Fruit fly (Drosophila melanogaster) whole organism, embryonic: ENCODE results near the gene Tim9b.

Source experiments
- Atf-2 ChIP-seq: fragments of 200-800 bp; sonication (Bioruptor generic); optimal IDR thresholded peaks from 2 replicates; lab custom pipeline; 2016; ENCODE audit warnings: missing biosample characterization, missing genetic modification characterization
- CG10274 ChIP-seq: fragments of 200-800 bp; sonication (Bioruptor generic); optimal IDR thresholded peaks from 3 replicates; lab custom pipeline; 2017; ENCODE audit warnings: missing biosample characterization, mild to moderate bottlenecking, missing genetic modification characterization
- CG10543 ChIP-seq: fragments of 200-800 bp; sonication (Bioruptor generic); optimal IDR thresholded peaks from 3 replicates; lab custom pipeline; 2017; ENCODE audit warnings: missing biosample characterization, mild to moderate bottlenecking, missing genetic modification characterization, moderate library complexity
- CG11504 ChIP-seq: fragments of 200-800 bp; sonication (Bioruptor generic); optimal IDR thresholded peaks from 3 replicates; lab custom pipeline; 2019; ENCODE audit warnings: missing biosample characterization, mild to moderate bottlenecking, missing genetic modification characterization, moderate library complexity
- CG12659 ChIP-seq: fragments of 200-800 bp; sonication (Bioruptor generic); optimal IDR thresholded peaks from 3 replicates; lab custom pipeline; 2017; ENCODE audit warnings: mild to moderate bottlenecking, missing biosample characterization, missing genetic modification reagents, missing genetic modification characterization
- CG13775 ChIP-seq: fragments of 200-800 bp; sonication (Bioruptor generic); optimal IDR thresholded peaks from 3 replicates; lab custom pipeline; 2017; ENCODE audit warnings: missing biosample characterization, mild to moderate bottlenecking, missing genetic modification characterization
- CG1602 ChIP-seq: fragments of 200-800 bp; sonication (Bioruptor generic); optimal IDR thresholded peaks from 3 replicates; lab custom pipeline; 2016; ENCODE audit warnings: missing biosample characterization, missing genetic modification characterization
- CG17186 ChIP-seq: fragments of 200-800 bp; sonication (Bioruptor generic); optimal IDR thresholded peaks from 3 replicates; lab custom pipeline; 2017; ENCODE audit warnings: missing biosample characterization, missing genetic modification reagents, missing genetic modification characterization
- CG32532 ChIP-seq: fragments of 200-800 bp; sonication (Bioruptor generic); IDR thresholded peaks from 2 replicates; pipeline ENCODE4 v1.3.6; 2022; ENCODE audit warnings: missing biosample characterization, missing genetic modification characterization
- CG33557 ChIP-seq: fragments of 200-800 bp; sonication (Bioruptor generic); optimal IDR thresholded peaks from 2 replicates; lab custom pipeline; 2019; ENCODE audit warnings: missing biosample characterization, mild to moderate bottlenecking, missing genetic modification characterization, moderate library complexity
- CG6254 ChIP-seq: fragments of 200-800 bp; sonication (Bioruptor generic); optimal IDR thresholded peaks from 3 replicates; lab custom pipeline; 2017; ENCODE audit warnings: mild to moderate bottlenecking, missing biosample characterization, missing genetic modification reagents, missing genetic modification characterization
- Chrac-16 ChIP-seq: fragments of 200-800 bp; sonication (Bioruptor generic); optimal IDR thresholded peaks from 3 replicates; lab custom pipeline; 2016; ENCODE audit warnings: missing biosample characterization, missing genetic modification characterization
- CrebB ChIP-seq: fragments of 200-800 bp; sonication (Bioruptor generic); optimal IDR thresholded peaks from 3 replicates; lab custom pipeline; 2018; ENCODE audit warnings: missing biosample characterization, mild to moderate bottlenecking, missing genetic modification characterization
- D19A ChIP-seq: fragments of 200-800 bp; optimal IDR thresholded peaks from 3 replicates; lab custom pipeline; 2019; ENCODE audit warnings: missing biosample characterization, mild to moderate bottlenecking, missing genetic modification characterization, moderate library complexity
- Drgx ChIP-seq: fragments of 200-800 bp; sonication (Bioruptor generic); IDR thresholded peaks from 2 replicates; pipeline ENCODE4 v1.3.6; 2022; ENCODE audit warnings: missing biosample characterization, missing genetic modification characterization
- MBD-R2 ChIP-seq: fragments of 200-800 bp; sonication (Bioruptor generic); IDR thresholded peaks from 2 replicates; pipeline ENCODE4 v1.3.6; 2022; ENCODE audit warnings: missing biosample characterization, missing genetic modification characterization
- Med ChIP-seq: fragments of 200-800 bp; sonication (Bioruptor generic); peaks from one replicate; lab custom pipeline; 2016; ENCODE audit warnings: missing biosample characterization, missing genetic modification characterization, mild to moderate bottlenecking, inconsistent platforms, moderate library complexity
- Mes4 ChIP-seq: fragments of 200-800 bp; sonication (Bioruptor generic); optimal IDR thresholded peaks from 2 replicates; lab custom pipeline; 2016; ENCODE audit warnings: missing biosample characterization, missing genetic modification characterization
- NfI ChIP-seq: fragments of 200-800 bp; sonication (Bioruptor generic); optimal IDR thresholded peaks from 3 replicates; lab custom pipeline; 2018; ENCODE audit warnings: missing biosample characterization, mild to moderate bottlenecking, missing genetic modification characterization, moderate library complexity
- Opbp ChIP-seq: fragments of 200-800 bp; sonication (Bioruptor generic); IDR thresholded peaks from 3 replicates; pipeline ENCODE4 v1.3.6; 2022; ENCODE audit warnings: missing biosample characterization, missing genetic modification characterization; ENCODE audit not compliant: partially characterized antibody
- Ptx1 ChIP-seq: fragments of 200-800 bp; sonication (Bioruptor generic); IDR thresholded peaks from 2 replicates; pipeline ENCODE4 v1.3.6; 2022; ENCODE audit warnings: missing biosample characterization, missing genetic modification characterization
- Rx ChIP-seq: fragments of 200-800 bp; sonication (Bioruptor generic); IDR thresholded peaks from 2 replicates; pipeline ENCODE4 v1.3.6; 2022; ENCODE audit warnings: missing biosample characterization, missing genetic modification characterization
- bcd ChIP-seq: fragments of 200-800 bp; sonication (Bioruptor generic); optimal IDR thresholded peaks from 2 replicates; lab custom pipeline; 2017; ENCODE audit warnings: missing biosample characterization, mild to moderate bottlenecking, missing genetic modification characterization
- cas ChIP-seq: fragments of 200-800 bp; sonication (Bioruptor generic); IDR thresholded peaks from 2 replicates; pipeline ENCODE4 v1.3.6; 2022; ENCODE audit warnings: missing biosample characterization, missing genetic modification characterization
- dmrt11E ChIP-seq: fragments of 200-800 bp; sonication (Bioruptor generic); optimal IDR thresholded peaks from 3 replicates; lab custom pipeline; 2018; ENCODE audit warnings: missing biosample characterization, mild to moderate bottlenecking, missing genetic modification characterization, moderate library complexity
- gcm2 ChIP-seq: fragments of 200-800 bp; sonication (Bioruptor generic); optimal IDR thresholded peaks from 2 replicates; lab custom pipeline; 2016; ENCODE audit warnings: missing biosample characterization, missing genetic modification characterization
- luna ChIP-seq: fragments of 200-800 bp; sonication (Bioruptor generic); optimal IDR thresholded peaks from 2 replicates; lab custom pipeline; 2016; ENCODE audit warnings: missing biosample characterization, missing genetic modification characterization
- nerfin-1 ChIP-seq: fragments of 200-800 bp; sonication (Bioruptor generic); optimal IDR thresholded peaks from 3 replicates; lab custom pipeline; 2019; ENCODE audit warnings: missing biosample characterization, mild to moderate bottlenecking, missing genetic modification characterization, moderate library complexity
- nom ChIP-seq: fragments of 200-800 bp; sonication (Bioruptor generic); optimal IDR thresholded peaks from 2 replicates; lab custom pipeline; 2017; ENCODE audit warnings: missing biosample characterization, missing genetic modification characterization, mild to moderate bottlenecking, moderate library complexity, missing genetic modification reagents
- peb ChIP-seq: fragments of 200-800 bp; sonication (Bioruptor generic); IDR thresholded peaks from 2 replicates; pipeline ENCODE4 v1.3.6; 2022; ENCODE audit warnings: missing biosample characterization, missing genetic modification characterization
- prd ChIP-seq, 3 experiments: fragments of >200 bp in 2 of 3; fragments of 200-800 bp in 1 of 3; sonication (Bioruptor generic) in 1 of 3; optimal IDR thresholded peaks in 2 of 3; IDR thresholded peaks in 1 of 3; 2 replicates in 2 of 3; 3 replicates in 1 of 3; pipeline versions ENCODE4 v1.3.6 to Lab custom; 2017 to 2022; ENCODE audit warnings: missing biosample characterization in 1 of 3, missing genetic modification characterization in 1 of 3
- twi ChIP-seq: fragments of 200-800 bp; optimal IDR thresholded peaks from 2 replicates; lab custom pipeline; 2019; ENCODE audit warnings: missing biosample characterization, mild to moderate bottlenecking, missing genetic modification characterization, moderate library complexity
- unpg ChIP-seq: fragments of 200-800 bp; sonication (Bioruptor generic); optimal IDR thresholded peaks from 3 replicates; lab custom pipeline; 2018; ENCODE audit warnings: missing biosample characterization, mild to moderate bottlenecking, missing genetic modification characterization, moderate library complexity
- vvl ChIP-seq: fragments of 200-800 bp; sonication (Bioruptor generic); IDR thresholded peaks from 2 replicates; pipeline ENCODE4 v1.3.6; 2022; ENCODE audit warnings: missing biosample characterization, missing genetic modification characterization
- z ChIP-seq: fragments of 200-800 bp; sonication (Bioruptor generic); IDR thresholded peaks from 3 replicates; pipeline ENCODE4 v1.3.6; 2022; ENCODE audit warnings: missing biosample characterization, missing genetic modification characterization

The Tim9b gene

dm6 chrX:19577940-19578632 is 40.3 kb downstream of the Tim9b start (continued):
- TF ChIP-seq cas (GFP tag; lab: Robert Waterston, UW) = no peak
- no peak for TF ChIP-seq unpg (GFP tag; lab: Kevin White, UChicago)
- peak; percentile 95 for TF ChIP-seq CG13775 (GFP tag; lab: Kevin White, UChicago)
- TF ChIP-seq z (GFP tag; lab: Robert Waterston, UW) = no peak
- no peak for TF ChIP-seq prd (optimal IDR thresholded peaks at IDR 0.05; lab: Kevin White, UChicago)
- TF ChIP-seq prd (GFP tag; IDR thresholded peaks at IDR 0.05; lab: Robert Waterston, UW) = no peak
- TF ChIP-seq CG32532 (GFP tag; lab: Robert Waterston, UW) = no peak
- TF ChIP-seq CG17186 (GFP tag; lab: Kevin White, UChicago) = no peak
- no peak for TF ChIP-seq NfI (GFP tag; lab: Kevin White, UChicago)
- TF ChIP-seq CG10543 = no peak
- no peak for TF ChIP-seq Drgx (GFP tag; lab: Robert Waterston, UW)
- TF ChIP-seq Chrac-16 (GFP tag; lab: Kevin White, UChicago) = no peak
- no peak for TF ChIP-seq twi
- no peak for TF ChIP-seq luna
- TF ChIP-seq gcm2 (GFP tag; lab: Kevin White, UChicago) = no peak
- no peak for TF ChIP-seq dmrt11E (tag; lab: Kevin White, UChicago)
- TF ChIP-seq vvl (GFP tag; lab: Robert Waterston, UW) = no peak
- peak; percentile 30 for TF ChIP-seq nerfin-1 (tag; lab: Kevin White, UChicago)
- no peak for TF ChIP-seq CG1602 (GFP tag; lab: Kevin White, UChicago)
- peak; percentile 9 for TF ChIP-seq nom
- no peak for TF ChIP-seq Opbp
- peak; percentile 54 for TF ChIP-seq D19A
- TF ChIP-seq Med (GFP tag; lab: Kevin White, UChicago) = peak; percentile 42
- TF ChIP-seq Atf-2 (GFP tag; lab: Kevin White, UChicago) = no peak
- TF ChIP-seq bcd (GFP tag; lab: Kevin White, UChicago) = no peak
- TF ChIP-seq CG10274 (GFP tag; lab: Kevin White, UChicago) = peak; percentile 69
- no peak for TF ChIP-seq Mes4 (GFP tag; lab: Kevin White, UChicago)
- no peak for TF ChIP-seq CrebB (tag; lab: Kevin White, UChicago)
- peak; percentile 23; the same call in 1 of the 2 replicates for TF ChIP-seq MBD-R2 (GFP tag; lab: Robert Waterston, UW)
- no peak for TF ChIP-seq Ptx1 (GFP tag; lab: Robert Waterston, UW)
- TF ChIP-seq CG12659 (GFP tag; lab: Kevin White, UChicago) = no peak
- no peak for TF ChIP-seq CG11504 (tag; lab: Kevin White, UChicago)
- TF ChIP-seq peb (GFP tag; lab: Robert Waterston, UW) = no peak
- no peak for TF ChIP-seq Rx (GFP tag; lab: Robert Waterston, UW)

DNA sequence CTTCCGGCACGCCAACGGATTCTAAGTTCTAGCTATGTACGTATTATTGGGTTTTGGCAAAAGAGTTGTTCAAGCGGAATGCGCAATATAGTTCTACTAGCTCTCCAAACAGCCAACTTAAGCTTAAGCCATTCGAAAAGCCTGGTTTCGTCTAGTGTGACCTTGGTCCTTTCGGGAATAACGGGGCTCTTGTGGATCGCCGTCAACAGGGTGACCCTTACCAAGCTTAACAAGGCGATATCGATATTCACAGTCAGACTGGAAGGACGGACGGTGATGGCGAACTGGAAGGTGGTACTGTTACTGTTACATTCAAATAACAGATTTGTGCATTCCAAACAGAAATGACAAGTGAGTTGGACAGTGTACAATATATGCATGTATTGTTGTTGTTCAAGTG is 44.6 kb downstream of the Tim9b start:
- TF ChIP-seq CG33557 = no peak
- TF ChIP-seq CG6254 (GFP tag; lab: Kevin White, UChicago) = peak; percentile 73
